Worm (Caenorhabditis elegans) whole organism, L4 larva: Measurements from ENCODE around the gene R10E4.7.

ENCODE experiments used
- D1046.2 ChIP-seq: fragments of 200-800 bp; sonication (Bioruptor generic); IDR thresholded peaks from 2 replicates; pipeline ENCODE4 v1.3.6; 2022; ENCODE audit warnings: missing genetic modification characterization, missing compliant biosample characterization
- F44E2.7 ChIP-seq: fragments of 200-800 bp; sonication (Bioruptor generic); IDR thresholded peaks from 2 replicates; pipeline ENCODE4 v2.1.2; 2022; ENCODE audit warnings: missing genetic modification characterization, missing compliant biosample characterization
- R02D3.7 ChIP-seq: fragments of 150-350 bp; sonication (generic microtip); optimal IDR thresholded peaks from 3 replicates; lab custom pipeline; 2014; ENCODE audit warnings: missing biosample characterization, missing genetic modification characterization
- T20F7.1 ChIP-seq: fragments of 200-800 bp; sonication (Bioruptor generic); optimal IDR thresholded peaks from 2 replicates; lab custom pipeline; 2018; ENCODE audit warnings: mild to moderate bottlenecking, missing genetic modification characterization, missing compliant biosample characterization
- Y105C5A.15 ChIP-seq: fragments of 200-800 bp; sonication (Bioruptor generic); IDR thresholded peaks from 2 replicates; pipeline ENCODE4 v1.3.6; 2022; ENCODE audit warnings: missing genetic modification characterization, missing compliant biosample characterization
- Y48G9A.11 ChIP-seq: fragments of 200-800 bp; sonication (Bioruptor generic); IDR thresholded peaks from 2 replicates; pipeline ENCODE4 v1.3.6; 2022; ENCODE audit warnings: missing genetic modification reagents, missing genetic modification characterization, missing compliant biosample characterization
- ZK546.5 ChIP-seq, 2 experiments: sonication (generic microtip); optimal IDR thresholded peaks; 2 replicates each; lab custom pipeline; 2017; ENCODE audit warnings: missing biosample characterization in 2 of 2, missing genetic modification characterization in 2 of 2
- aly-2 ChIP-seq: sonication (generic microtip); optimal IDR thresholded peaks from 2 replicates; lab custom pipeline; 2018; ENCODE audit warnings: missing biosample characterization, missing genetic modification characterization
- ceh-28 ChIP-seq: fragments of 150-350 bp; optimal IDR thresholded peaks from 2 replicates; lab custom pipeline; 2014; ENCODE audit warnings: missing biosample characterization, missing genetic modification reagents, missing genetic modification characterization
- ceh-32 ChIP-seq: sonication (generic microtip); optimal IDR thresholded peaks from 2 replicates; lab custom pipeline; 2016; ENCODE audit warnings: mild to moderate bottlenecking, missing genetic modification characterization, missing compliant biosample characterization; ENCODE audit not compliant: poor library complexity
- ceh-62 ChIP-seq: sonication (generic microtip); optimal IDR thresholded peaks from 2 replicates; lab custom pipeline; 2017; ENCODE audit warnings: missing biosample characterization, missing genetic modification characterization
- ces-1 ChIP-seq: fragments of 150-350 bp; sonication (generic microtip); optimal IDR thresholded peaks from 4 replicates; lab custom pipeline; 2014; ENCODE audit warnings: missing biosample characterization, missing genetic modification reagents, missing genetic modification characterization
- daf-19 ChIP-seq: fragments of 200-800 bp; sonication (Bioruptor generic); conservative IDR thresholded peaks from 2 replicates; pipeline ENCODE4 v1.3.6; 2022; ENCODE audit warnings: missing genetic modification characterization, missing compliant biosample characterization
- dmd-6 ChIP-seq: fragments of 200-800 bp; sonication (Bioruptor generic); IDR thresholded peaks from 2 replicates; pipeline ENCODE4 v1.3.6; 2022; ENCODE audit warnings: missing genetic modification reagents, missing genetic modification characterization, missing compliant biosample characterization
- dmd-8 ChIP-seq: fragments of 200-800 bp; sonication (Bioruptor generic); IDR thresholded peaks from 2 replicates; pipeline ENCODE4 v1.3.6; 2022; ENCODE audit warnings: missing genetic modification characterization, missing compliant biosample characterization
- dve-1 ChIP-seq: sonication (generic microtip); optimal IDR thresholded peaks from 2 replicates; lab custom pipeline; 2017; ENCODE audit warnings: antibody characterized with exemption, mild to moderate bottlenecking, missing genetic modification characterization, missing compliant biosample characterization; ENCODE audit not compliant: insufficient read depth
- egl-43 ChIP-seq: fragments of 200-800 bp; sonication (Bioruptor generic); IDR thresholded peaks from 2 replicates; pipeline ENCODE4 v1.3.6; 2022; ENCODE audit warnings: missing genetic modification reagents, missing genetic modification characterization, missing compliant biosample characterization
- fkh-10 ChIP-seq: fragments of 150-350 bp; optimal IDR thresholded peaks from 2 replicates; lab custom pipeline; 2014; ENCODE audit warnings: missing biosample characterization, missing genetic modification reagents, missing genetic modification characterization
- hif-1 ChIP-seq, 2 experiments: sonication (generic microtip); optimal IDR thresholded peaks; 2 replicates each; lab custom pipeline; 2016 to 2017; ENCODE audit warnings: missing compliant biosample characterization in 2 of 2, missing genetic modification characterization in 2 of 2, missing genetic modification reagents in 2 of 2, missing genotype in 2 of 2, mild to moderate bottlenecking in 1 of 2
- hlh-11 ChIP-seq: fragments of 200-800 bp; sonication (Bioruptor generic); optimal IDR thresholded peaks from 2 replicates; lab custom pipeline; 2018; ENCODE audit warnings: mild to moderate bottlenecking, missing genetic modification characterization, missing compliant biosample characterization
- hmg-1.1 ChIP-seq: fragments of 200-800 bp; sonication (Bioruptor generic); IDR thresholded peaks from 2 replicates; pipeline ENCODE4 v1.3.6; 2022; ENCODE audit warnings: missing genetic modification reagents, missing genetic modification characterization, missing compliant biosample characterization
- jun-1 ChIP-seq: fragments of 150-350 bp; optimal IDR thresholded peaks from 2 replicates; lab custom pipeline; 2014; ENCODE audit warnings: missing biosample characterization, missing genetic modification reagents, missing genetic modification characterization
- lim-7 ChIP-seq: fragments of 200-800 bp; sonication (Bioruptor generic); IDR thresholded peaks from 2 replicates; pipeline ENCODE4 v1.3.6; 2022; ENCODE audit warnings: missing genetic modification characterization, missing compliant biosample characterization
- lin-1 ChIP-seq: fragments of 200-800 bp; sonication (Bioruptor generic); IDR thresholded peaks from 2 replicates; pipeline ENCODE4 v1.3.6; 2022; ENCODE audit warnings: missing genetic modification reagents, missing genetic modification characterization, missing compliant biosample characterization
- lin-15B ChIP-seq: fragments of 150-350 bp; sonication (generic microtip); optimal IDR thresholded peaks from 3 replicates; lab custom pipeline; 2014; ENCODE audit warnings: missing biosample characterization, missing genetic modification characterization
- lin-29 ChIP-seq: fragments of 200-800 bp; sonication (Bioruptor generic); IDR thresholded peaks from 2 replicates; pipeline ENCODE4 v1.3.6; 2022; ENCODE audit warnings: missing genetic modification reagents, missing genetic modification characterization, missing compliant biosample characterization
- lir-3 ChIP-seq: sonication (generic microtip); optimal IDR thresholded peaks from 2 replicates; lab custom pipeline; 2016; ENCODE audit warnings: mild to moderate bottlenecking, missing genetic modification characterization, missing compliant biosample characterization
- lsy-2 ChIP-seq, 2 experiments: fragments of 150-350 bp in 1 of 2; sonication (generic microtip) in 1 of 2; optimal IDR thresholded peaks; 2 replicates each; lab custom pipeline; 2014 to 2017; ENCODE audit warnings: missing biosample characterization in 2 of 2, missing genetic modification characterization in 2 of 2
- mdl-1 ChIP-seq, 2 experiments: fragments of 150-350 bp in 1 of 2; sonication (generic microtip) in 1 of 2; optimal IDR thresholded peaks; 2 replicates each; lab custom pipeline; 2014 to 2017; ENCODE audit warnings: missing biosample characterization in 2 of 2, missing genetic modification characterization in 2 of 2
- mdt-29 ChIP-seq: fragments of 200-800 bp; sonication (Bioruptor generic); IDR thresholded peaks from 2 replicates; pipeline ENCODE4 v1.3.6; 2022; ENCODE audit warnings: missing genetic modification reagents, missing genetic modification characterization, missing compliant biosample characterization
- mes-2 ChIP-seq: sonication (generic microtip); optimal IDR thresholded peaks from 2 replicates; lab custom pipeline; 2016; ENCODE audit warnings: missing genotype, mild to moderate bottlenecking, missing genetic modification characterization, missing compliant biosample characterization; ENCODE audit not compliant: poor library complexity, severe bottlenecking
- mxl-3 ChIP-seq: fragments of 200-800 bp; sonication (Bioruptor generic); optimal IDR thresholded peaks from 2 replicates; lab custom pipeline; 2018; ENCODE audit warnings: mild to moderate bottlenecking, missing genetic modification characterization, missing compliant biosample characterization
- nhr-10 ChIP-seq: fragments of 150-350 bp; optimal IDR thresholded peaks from 2 replicates; lab custom pipeline; 2014; ENCODE audit warnings: missing biosample characterization, missing genetic modification characterization
- nhr-111 ChIP-seq: fragments of 200-800 bp; sonication (Bioruptor generic); optimal IDR thresholded peaks from 2 replicates; lab custom pipeline; 2018; ENCODE audit warnings: mild to moderate bottlenecking, missing genetic modification characterization, missing compliant biosample characterization
- nhr-48 ChIP-seq: sonication (generic microtip); optimal IDR thresholded peaks from 2 replicates; lab custom pipeline; 2016; ENCODE audit warnings: mild to moderate bottlenecking, missing genetic modification characterization, missing compliant biosample characterization
- nhr-76 ChIP-seq: fragments of 150-350 bp; optimal IDR thresholded peaks from 2 replicates; lab custom pipeline; 2014; ENCODE audit warnings: missing biosample characterization, missing genetic modification characterization
- pha-4 ChIP-seq, 2 experiments: fragments of 150-350 bp in 1 of 2; fragments of 200-800 bp in 1 of 2; sonication (Bioruptor generic) in 1 of 2; IDR thresholded peaks in 1 of 2; optimal IDR thresholded peaks in 1 of 2; 2 replicates each; pipeline versions ENCODE4 v1.3.6 to Lab custom; 2014 to 2022; ENCODE audit warnings: missing genetic modification characterization in 2 of 2, missing genetic modification reagents in 2 of 2, missing biosample characterization in 1 of 2, missing compliant biosample characterization in 1 of 2
- pqm-1 ChIP-seq: sonication (generic microtip); optimal IDR thresholded peaks from 2 replicates; lab custom pipeline; 2017; ENCODE audit warnings: missing biosample characterization, missing genetic modification characterization
- rbr-2 ChIP-seq: sonication (generic microtip); optimal IDR thresholded peaks from 2 replicates; lab custom pipeline; 2016; ENCODE audit warnings: missing genotype, missing genetic modification characterization, missing compliant biosample characterization
- set-16 ChIP-seq: fragments of 200-800 bp; sonication (Bioruptor generic); IDR thresholded peaks from 2 replicates; pipeline ENCODE4 v1.3.6; 2022; ENCODE audit warnings: missing genetic modification reagents, missing genetic modification characterization, missing compliant biosample characterization
- snpc-1.2 ChIP-seq: fragments of 200-800 bp; sonication (Bioruptor generic); IDR thresholded peaks from 2 replicates; pipeline ENCODE4 v1.3.6; 2022; ENCODE audit warnings: missing genetic modification reagents, missing genetic modification characterization, missing compliant biosample characterization
- spr-3 ChIP-seq: fragments of 200-800 bp; sonication (Bioruptor generic); optimal IDR thresholded peaks from 2 replicates; lab custom pipeline; 2018; ENCODE audit warnings: mild to moderate bottlenecking, missing genetic modification characterization, missing compliant biosample characterization
- unc-130 ChIP-seq: sonication (generic microtip); optimal IDR thresholded peaks from 2 replicates; lab custom pipeline; 2016; ENCODE audit warnings: missing genetic modification reagents, missing genetic modification characterization, missing compliant biosample characterization
- unc-62 ChIP-seq, 3 experiments: fragments of 150-350 bp in 1 of 3; sonication (generic microtip); optimal IDR thresholded peaks in 2 of 3; peaks in 1 of 3; 1 replicate in 1 of 3; 2 replicates in 2 of 3; lab custom pipeline; 2014 to 2017; ENCODE audit warnings: missing biosample characterization in 3 of 3, missing genetic modification characterization in 3 of 3, missing genetic modification reagents in 3 of 3, missing genotype in 1 of 3
- zag-1 ChIP-seq: fragments of 150-350 bp; optimal IDR thresholded peaks from 2 replicates; lab custom pipeline; 2014; ENCODE audit warnings: missing biosample characterization, missing genetic modification characterization
- zfp-2 ChIP-seq: sonication (generic microtip); optimal IDR thresholded peaks from 2 replicates; lab custom pipeline; 2016; ENCODE audit warnings: mild to moderate bottlenecking, missing genetic modification characterization, missing compliant biosample characterization
- zip-2 ChIP-seq: fragments of 150-350 bp; optimal IDR thresholded peaks from 2 replicates; lab custom pipeline; 2014; ENCODE audit warnings: missing biosample characterization, missing genetic modification characterization
- ztf-7 ChIP-seq: fragments of 150-350 bp; optimal IDR thresholded peaks from 2 replicates; lab custom pipeline; 2014; ENCODE audit warnings: missing biosample characterization, missing genetic modification characterization

Gene R10E4.7

DNA sequence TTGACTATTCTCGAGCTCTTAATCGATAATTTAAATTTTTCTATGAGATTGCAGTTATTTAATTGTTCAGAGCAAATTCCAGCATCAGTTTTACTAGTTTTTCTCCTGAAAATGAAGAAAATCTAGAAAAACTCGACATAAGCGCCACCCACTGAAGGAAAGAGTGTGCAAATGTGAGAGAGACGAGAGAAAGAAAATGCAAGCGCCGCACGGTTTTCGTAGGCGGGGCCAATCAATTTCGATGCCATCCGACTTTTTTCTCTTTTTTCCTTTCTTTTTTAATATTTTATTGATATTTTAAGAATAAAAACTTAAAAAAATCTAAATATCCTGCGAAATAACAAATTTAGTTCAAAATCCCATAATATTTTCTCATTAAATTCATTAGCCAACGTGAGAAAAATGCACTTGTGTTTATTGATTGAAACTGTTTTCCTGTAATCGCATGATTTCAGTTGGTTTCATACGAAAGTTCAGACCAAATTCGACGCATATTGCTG is 38.0 kb downstream of the R10E4.7 start, which contains the start of gene cdk-12 (continued):
- no peak for TF ChIP-seq nhr-111 (GFP tag; lab: Kevin White, UChicago)
- TF ChIP-seq lin-29 (GFP tag; lab: Robert Waterston, UW) = no peak
- peak in 1 of 2 experiments; percentile 70 for TF ChIP-seq lsy-2 (tag; optimal IDR thresholded peaks at IDR 0.05; lab: Kevin White, UChicago)
- TF ChIP-seq R02D3.7 (tag; lab: Kevin White, UChicago) = no peak
- no peak for TF ChIP-seq dmd-6 (GFP tag; lab: Robert Waterston, UW)

DNA sequence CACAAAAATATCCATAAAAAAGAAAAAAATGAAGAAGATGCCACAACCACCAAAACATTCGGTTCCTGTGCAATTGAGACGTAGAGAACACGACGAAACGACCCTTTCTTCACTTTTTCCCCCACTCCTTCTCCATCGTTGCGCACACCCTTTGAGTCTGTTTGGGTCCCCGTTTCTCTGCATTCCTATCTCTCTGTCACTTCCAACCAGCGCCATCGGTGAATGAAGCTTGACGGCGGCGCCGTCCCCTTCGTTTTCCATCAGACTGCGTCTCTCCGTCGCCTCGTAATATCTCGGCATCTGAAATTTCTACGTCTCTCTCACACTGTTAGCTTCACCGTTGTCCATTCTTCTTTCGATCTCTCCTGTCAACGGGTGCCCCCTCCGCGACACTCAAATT is 41.0 kb downstream of the R10E4.7 start:
- TF ChIP-seq ztf-7 (tag; lab: Kevin White, UChicago) (no peak), T20F7.1 (no peak), ZK546.5 (tag; optimal IDR thresholded peaks at IDR 0.05; lab: Kevin White, UChicago) (no peak), lim-7 (GFP tag; lab: Robert Waterston, UW) (no peak), zfp-2 (tag; lab: Kevin White, UChicago) (no peak), snpc-1.2 (GFP tag; lab: Robert Waterston, UW) (no peak), F44E2.7 (GFP tag; lab: Robert Waterston, UW) (no peak), mdt-29 (GFP tag; lab: Robert Waterston, UW) (no peak), lin-1 (GFP tag; lab: Robert Waterston, UW) (no peak), pqm-1 (tag; lab: Kevin White, UChicago) (no peak), zip-2 (no peak), nhr-76 (tag; lab: Kevin White, UChicago) (no peak), set-16 (GFP tag; lab: Robert Waterston, UW) (peak; percentile 42; the same call in 1 of the 2 replicates), ces-1 (GFP tag; lab: Kevin White, UChicago) (no peak), rbr-2 (peak; percentile 54), lsy-2 (tag; optimal IDR thresholded peaks at IDR 0.05; lab: Kevin White, UChicago) (peak; percentile 17 to 35), ceh-32 (no peak), daf-19 (GFP tag; lab: Robert Waterston, UW) (no peak), hmg-1.1 (GFP tag; lab: Robert Waterston, UW) (peak; percentile 74), mes-2 (tag; lab: Kevin White, UChicago) (peak; percentile 26), nhr-10 (tag; lab: Kevin White, UChicago) (no peak), lin-15B (tag; lab: Kevin White, UChicago) (no peak), dmd-8 (GFP tag; lab: Robert Waterston, UW) (no peak), D1046.2 (GFP tag; lab: Robert Waterston, UW) (no peak), mdl-1 (tag; optimal IDR thresholded peaks at IDR 0.05; lab: Kevin White, UChicago) (peak in 1 of 2 experiments; percentile 59), lir-3 (no peak), unc-130 (GFP tag; lab: Kevin White, UChicago) (no peak), nhr-48 (tag; lab: Kevin White, UChicago) (no peak), pha-4 (GFP tag; IDR thresholded peaks at IDR 0.05; lab: Robert Waterston, UW) (no peak), pha-4 (tag; optimal IDR thresholded peaks at IDR 0.05; lab: Kevin White, UChicago) (no peak), zag-1 (no peak), ceh-28 (tag; lab: Kevin White, UChicago) (no peak), mxl-3 (GFP tag; lab: Kevin White, UChicago) (peak; percentile 2), fkh-10 (GFP tag; lab: Kevin White, UChicago) (peak; percentile 6), unc-62 (GFP tag; optimal IDR thresholded peaks at IDR 0.05 in 1 of 2; lab: Kevin White, UChicago) (peak in 1 of 2 experiments; percentile 42), unc-62 (tag; optimal IDR thresholded peaks at IDR 0.05; lab: Kevin White, UChicago) (no peak), egl-43 (GFP tag; lab: Robert Waterston, UW) (peak; percentile 51; the same call in 1 of the 2 replicates), hif-1 (tag; optimal IDR thresholded peaks at IDR 0.05; lab: Kevin White, UChicago) (peak in 1 of 2 experiments; percentile 31), Y105C5A.15 (no peak), aly-2 (tag; lab: Kevin White, UChicago) (no peak), hlh-11 (tag; lab: Kevin White, UChicago) (peak; percentile 0), ceh-62 (tag; lab: Kevin White, UChicago) (no peak), Y48G9A.11 (GFP tag; lab: Robert Waterston, UW) (no peak), spr-3 (GFP tag; lab: Kevin White, UChicago) (no peak), jun-1 (tag; lab: Kevin White, UChicago) (no peak), dve-1 (tag; lab: Kevin White, UChicago) (no peak)
